Worm (Caenorhabditis elegans) whole organism, late embryonic: ENCODE measurements around the gene aakb-2.

Experiments used
- C38D4.7 ChIP-seq: fragments of 200-800 bp; sonication (Bioruptor generic); optimal IDR thresholded peaks from 2 replicates; lab custom pipeline; 2018; ENCODE audit warnings: mild to moderate bottlenecking, missing genetic modification characterization, moderate library complexity, missing compliant biosample characterization
- K09A11.1 ChIP-seq: sonication (generic microtip); optimal IDR thresholded peaks from 2 replicates; lab custom pipeline; 2017; ENCODE audit warnings: antibody characterized with exemption, mild to moderate bottlenecking, missing genetic modification characterization, missing compliant biosample characterization; ENCODE audit not compliant: insufficient read depth
- T23F11.4 ChIP-seq: fragments of 200-800 bp; sonication (Bioruptor generic); optimal IDR thresholded peaks from 2 replicates; lab custom pipeline; 2018; ENCODE audit warnings: mild to moderate bottlenecking, missing genetic modification characterization, missing compliant biosample characterization
- Y22D7AL.16 ChIP-seq: sonication (generic microtip); optimal IDR thresholded peaks from 2 replicates; lab custom pipeline; 2016; ENCODE audit warnings: missing genetic modification characterization, missing compliant biosample characterization
- ahr-1 ChIP-seq: sonication (generic microtip); optimal IDR thresholded peaks from 2 replicates; lab custom pipeline; 2016; ENCODE audit warnings: missing genetic modification characterization, missing compliant biosample characterization
- ceh-14 ChIP-seq: sonication (generic microtip); optimal IDR thresholded peaks from 2 replicates; lab custom pipeline; 2016; ENCODE audit warnings: missing genotype, missing genetic modification characterization, missing compliant biosample characterization
- ceh-18 ChIP-seq: sonication (generic microtip); optimal IDR thresholded peaks from 2 replicates; lab custom pipeline; 2016; ENCODE audit warnings: missing genetic modification characterization, missing compliant biosample characterization
- ceh-2 ChIP-seq: sonication (generic microtip); optimal IDR thresholded peaks from 2 replicates; lab custom pipeline; 2016; ENCODE audit warnings: missing genotype, missing genetic modification characterization, missing compliant biosample characterization
- ceh-24 ChIP-seq: sonication (generic microtip); optimal IDR thresholded peaks from 2 replicates; lab custom pipeline; 2016; ENCODE audit warnings: mild to moderate bottlenecking, missing genetic modification characterization, missing compliant biosample characterization
- ceh-31 ChIP-seq: sonication (generic microtip); optimal IDR thresholded peaks from 2 replicates; lab custom pipeline; 2016; ENCODE audit warnings: missing genetic modification characterization, missing compliant biosample characterization
- ceh-34 ChIP-seq: sonication (generic microtip); optimal IDR thresholded peaks from 2 replicates; lab custom pipeline; 2016; ENCODE audit warnings: mild to moderate bottlenecking, missing genetic modification characterization, missing compliant biosample characterization
- ceh-48 ChIP-seq: sonication (generic microtip); optimal IDR thresholded peaks from 2 replicates; lab custom pipeline; 2016; ENCODE audit warnings: missing genetic modification characterization, inconsistent platforms, missing compliant biosample characterization
- dve-1 ChIP-seq: sonication (generic microtip); optimal IDR thresholded peaks from 2 replicates; lab custom pipeline; 2017; ENCODE audit warnings: antibody characterized with exemption, mild to moderate bottlenecking, missing genetic modification characterization, missing compliant biosample characterization
- elt-2 ChIP-seq: sonication (generic microtip); optimal IDR thresholded peaks from 2 replicates; lab custom pipeline; 2016; ENCODE audit warnings: missing genetic modification reagents, missing genetic modification characterization, missing compliant biosample characterization
- fax-1 ChIP-seq: sonication (generic microtip); optimal IDR thresholded peaks from 2 replicates; lab custom pipeline; 2016; ENCODE audit warnings: missing genotype, missing genetic modification characterization, missing compliant biosample characterization
- fkh-10 ChIP-seq: fragments of 150-350 bp; optimal IDR thresholded peaks from 2 replicates; lab custom pipeline; 2014; ENCODE audit warnings: missing biosample characterization, missing genetic modification reagents, missing genetic modification characterization
- hlh-13 ChIP-seq: fragments of 200-800 bp; sonication (Bioruptor generic); optimal IDR thresholded peaks from 2 replicates; lab custom pipeline; 2018; ENCODE audit warnings: mild to moderate bottlenecking, missing genetic modification characterization, missing compliant biosample characterization
- hlh-30 ChIP-seq: sonication (generic microtip); optimal IDR thresholded peaks from 2 replicates; lab custom pipeline; 2017; ENCODE audit warnings: antibody characterized with exemption, missing genetic modification characterization, missing compliant biosample characterization; ENCODE audit not compliant: insufficient read depth
- hlh-8 ChIP-seq: sonication (generic microtip); optimal IDR thresholded peaks from 2 replicates; lab custom pipeline; 2016; ENCODE audit warnings: missing genotype, missing genetic modification characterization, missing compliant biosample characterization
- lim-6 ChIP-seq: sonication (generic microtip); optimal IDR thresholded peaks from 2 replicates; lab custom pipeline; 2016; ENCODE audit warnings: missing genetic modification characterization, missing compliant biosample characterization
- madf-2 ChIP-seq: sonication (generic microtip); optimal IDR thresholded peaks from 2 replicates; lab custom pipeline; 2017; ENCODE audit warnings: missing genetic modification characterization, missing compliant biosample characterization
- nfya-1 ChIP-seq: sonication (generic microtip); optimal IDR thresholded peaks from 2 replicates; lab custom pipeline; 2017; ENCODE audit warnings: missing genetic modification characterization, mild to moderate bottlenecking, missing compliant biosample characterization, antibody characterized with exemption, moderate library complexity
- nhr-232 ChIP-seq: sonication (generic microtip); optimal IDR thresholded peaks from 2 replicates; lab custom pipeline; 2016; ENCODE audit warnings: missing genetic modification characterization, missing compliant biosample characterization
- odd-2 ChIP-seq: sonication (generic microtip); optimal IDR thresholded peaks from 2 replicates; lab custom pipeline; 2017; ENCODE audit warnings: antibody characterized with exemption, mild to moderate bottlenecking, missing genetic modification characterization, missing compliant biosample characterization
- pax-1 ChIP-seq: fragments of 150-350 bp; optimal IDR thresholded peaks from 2 replicates; lab custom pipeline; 2014; ENCODE audit warnings: missing biosample characterization, missing genetic modification characterization
- pha-2 ChIP-seq: sonication (generic microtip); optimal IDR thresholded peaks from 2 replicates; lab custom pipeline; 2017; ENCODE audit warnings: mild to moderate bottlenecking, missing genetic modification characterization, missing compliant biosample characterization
- pros-1 ChIP-seq: fragments of 150-350 bp; optimal IDR thresholded peaks from 2 replicates; lab custom pipeline; 2014; ENCODE audit warnings: missing biosample characterization, missing genetic modification reagents, missing genetic modification characterization
- ref-2 ChIP-seq: sonication (generic microtip); optimal IDR thresholded peaks from 2 replicates; lab custom pipeline; 2016; ENCODE audit warnings: missing genetic modification characterization, missing compliant biosample characterization
- rnt-1 ChIP-seq: sonication (generic microtip); optimal IDR thresholded peaks from 2 replicates; lab custom pipeline; 2016; ENCODE audit warnings: missing genetic modification characterization, missing compliant biosample characterization
- sox-2 ChIP-seq: fragments of 200-800 bp; sonication (Bioruptor generic); IDR thresholded peaks from 2 replicates; pipeline ENCODE4 v1.3.6; 2022; ENCODE audit warnings: missing genetic modification reagents, missing genetic modification characterization, missing compliant biosample characterization
- syd-9 ChIP-seq: sonication (generic microtip); optimal IDR thresholded peaks from 2 replicates; lab custom pipeline; 2016; ENCODE audit warnings: mild to moderate bottlenecking, missing genetic modification characterization, moderate library complexity, missing compliant biosample characterization
- tbx-2 ChIP-seq: sonication (generic microtip); optimal IDR thresholded peaks from 2 replicates; lab custom pipeline; 2016; ENCODE audit warnings: missing genetic modification characterization, missing compliant biosample characterization
- unc-3 ChIP-seq, 2 experiments: fragments of 200-800 bp in 1 of 2; sonication (Bioruptor generic) in 1 of 2; sonication (generic microtip) in 1 of 2; conservative IDR thresholded peaks in 1 of 2; optimal IDR thresholded peaks in 1 of 2; 2 replicates each; pipeline versions ENCODE4 v1.3.6 to Lab custom; 2016 to 2022; ENCODE audit warnings: missing compliant biosample characterization in 2 of 2, missing genetic modification characterization in 2 of 2, missing genetic modification reagents in 1 of 2
- unc-42 ChIP-seq: sonication (generic microtip); optimal IDR thresholded peaks from 2 replicates; lab custom pipeline; 2016; ENCODE audit warnings: missing genotype, missing genetic modification characterization, missing compliant biosample characterization
- unc-55 ChIP-seq: sonication (generic microtip); optimal IDR thresholded peaks from 2 replicates; lab custom pipeline; 2017; ENCODE audit warnings: missing biosample characterization, missing genetic modification reagents, missing genetic modification characterization
- ztf-16 ChIP-seq: sonication (generic microtip); optimal IDR thresholded peaks from 2 replicates; lab custom pipeline; 2017; ENCODE audit warnings: missing genetic modification characterization, missing compliant biosample characterization

aakb-2 gene

DNA sequence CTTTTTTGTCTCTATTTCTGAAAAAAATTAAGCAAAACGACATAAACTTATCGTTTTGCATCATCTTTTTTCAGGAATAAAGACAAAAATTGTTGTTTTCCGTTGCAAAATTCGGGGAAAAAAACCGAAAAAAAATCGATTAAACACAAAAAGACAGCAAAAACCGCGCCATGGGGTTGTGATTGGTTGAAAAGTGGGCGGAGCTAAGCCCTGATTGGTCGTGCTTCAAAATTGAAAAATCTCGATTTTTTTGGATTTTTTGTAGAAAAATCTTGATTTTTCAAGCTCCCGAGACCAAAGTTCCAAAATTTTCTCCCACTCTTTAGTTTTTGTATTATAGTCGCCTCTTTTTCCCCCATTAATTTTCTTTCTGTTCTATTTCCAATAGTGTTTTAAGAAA lies 1.4 kb downstream of the aakb-2 start:
- TF ChIP-seq nfya-1 (tag; lab: Kevin White, UChicago) = peak; percentile 82
- TF ChIP-seq K09A11.1 (tag; lab: Kevin White, UChicago) = no peak

DNA sequence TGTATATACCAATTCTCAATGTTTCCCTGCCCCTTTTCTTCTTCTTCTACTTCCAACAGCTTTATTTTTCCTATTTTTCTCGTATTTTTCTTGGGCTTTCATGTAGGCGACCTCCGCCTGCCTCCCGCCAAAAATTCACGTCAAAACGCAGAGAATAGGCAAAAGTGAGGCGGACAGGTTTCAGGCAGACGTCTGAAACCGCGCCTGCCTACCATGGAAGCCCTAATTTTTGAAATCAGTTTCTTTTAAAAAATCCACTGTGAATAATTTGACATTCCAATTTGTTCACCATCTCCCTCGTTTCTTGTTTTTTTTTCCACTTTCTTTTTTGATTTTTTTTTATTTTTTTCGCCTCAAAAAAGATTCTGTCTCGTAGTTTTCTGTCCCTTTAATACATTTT lies 1.8 kb downstream of the aakb-2 start:
- no peak for TF ChIP-seq hlh-30

DNA sequence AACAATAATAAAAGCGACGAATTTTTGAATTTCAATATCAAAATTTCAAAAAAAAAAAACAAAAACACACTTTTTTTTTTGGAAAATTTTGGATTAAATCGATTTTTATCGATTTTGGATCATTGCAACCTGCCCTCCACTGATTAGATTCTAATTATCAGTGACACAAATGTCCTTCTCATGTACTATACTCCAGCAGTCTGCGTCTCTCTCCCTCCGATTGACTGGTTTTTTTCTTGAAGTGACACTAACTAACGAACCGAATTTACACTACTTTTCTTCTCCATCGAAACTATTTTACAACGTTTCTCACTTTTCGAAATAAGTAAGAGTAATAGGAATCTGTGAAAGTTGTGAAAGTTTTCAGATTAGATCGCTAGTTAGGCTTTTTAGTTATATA lies 3.8 kb downstream of the aakb-2 start:
- TF ChIP-seq ceh-48 (tag; lab: Kevin White, UChicago) (no peak), sox-2 (no peak), elt-2 (tag; lab: Kevin White, UChicago) (peak; percentile 51)

DNA sequence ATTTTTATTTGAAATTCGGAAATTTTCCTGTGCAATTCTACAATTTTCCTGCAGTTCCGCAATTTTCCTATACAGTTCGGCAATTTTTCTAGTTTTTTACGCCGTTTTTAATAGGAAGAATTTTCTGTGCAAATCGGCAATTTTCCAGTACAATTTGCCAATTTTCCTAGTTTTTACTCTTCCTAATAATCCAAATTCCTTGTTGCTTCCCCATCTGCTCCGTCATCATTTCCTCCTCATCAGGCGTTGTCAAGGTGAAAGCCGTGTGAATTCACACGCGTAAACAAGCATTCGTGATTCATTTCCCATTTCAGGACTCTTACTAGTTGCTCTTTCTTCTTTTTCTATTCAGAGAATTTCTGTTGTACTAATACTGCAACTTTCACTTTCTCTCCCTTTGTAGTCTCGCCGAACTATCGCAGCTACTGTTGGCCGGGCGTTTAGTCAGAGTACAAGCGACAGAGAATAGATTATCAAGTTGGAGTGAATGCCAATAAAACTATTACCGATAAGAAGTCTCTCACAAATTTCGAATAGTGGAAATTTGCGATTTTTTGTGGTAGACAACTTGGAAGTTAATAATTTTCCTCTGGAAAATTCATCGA lies 4.7 kb downstream of the aakb-2 start:
- TF ChIP-seq T23F11.4 (GFP tag; lab: Kevin White, UChicago) = no peak
- TF ChIP-seq ahr-1 (tag; lab: Kevin White, UChicago) = no peak
- TF ChIP-seq pha-2 (tag; lab: Kevin White, UChicago) = no peak
- no peak for TF ChIP-seq ceh-31 (tag; lab: Kevin White, UChicago)
- no peak for TF ChIP-seq pros-1
- TF ChIP-seq sox-2 = no peak

DNA sequence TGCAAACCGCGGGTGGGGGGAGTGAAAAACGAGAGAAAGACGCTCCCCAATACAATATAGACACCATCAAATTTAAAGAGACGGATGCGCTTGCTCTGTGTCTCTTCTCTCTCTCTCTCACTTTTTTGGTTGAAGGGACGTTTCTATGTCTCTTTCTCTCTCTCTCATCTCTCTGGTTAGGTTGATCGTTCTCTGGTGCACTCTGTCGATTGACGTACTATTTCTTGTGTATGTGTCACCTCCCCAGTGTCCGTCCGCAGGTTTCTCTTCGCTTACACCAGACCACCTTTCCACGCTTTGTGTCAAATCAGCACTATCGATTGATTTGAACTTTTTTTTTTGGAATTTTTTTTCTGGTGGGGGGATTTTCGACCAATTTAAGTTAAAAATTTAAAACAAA lies 6.5 kb downstream of the aakb-2 start:
- TF ChIP-seq ceh-18 (peak; percentile 76), ceh-2 (tag; lab: Kevin White, UChicago) (no peak), madf-2 (tag; lab: Kevin White, UChicago) (peak; percentile 14), unc-3 (GFP tag; conservative IDR thresholded peaks at IDR 0.05; lab: Robert Waterston, UW) (no peak), unc-3 (tag; optimal IDR thresholded peaks at IDR 0.05; lab: Kevin White, UChicago) (no peak), ceh-31 (tag; lab: Kevin White, UChicago) (peak; percentile 76), odd-2 (tag; lab: Kevin White, UChicago) (no peak), fkh-10 (no peak), nfya-1 (tag; lab: Kevin White, UChicago) (peak; percentile 82), ceh-34 (peak; percentile 37), tbx-2 (tag; lab: Kevin White, UChicago) (peak; percentile 56), unc-42 (tag; lab: Kevin White, UChicago) (peak; percentile 27), rnt-1 (peak; percentile 60), hlh-30 (peak; percentile 46), pax-1 (tag; lab: Kevin White, UChicago) (peak; percentile 38), unc-55 (GFP tag; lab: Kevin White, UChicago) (peak; percentile 81), lim-6 (no peak), ceh-48 (tag; lab: Kevin White, UChicago) (no peak), ceh-14 (tag; lab: Kevin White, UChicago) (peak; percentile 6), ref-2 (no peak), hlh-13 (GFP tag; lab: Kevin White, UChicago) (no peak), dve-1 (peak; percentile 61), fax-1 (tag; lab: Kevin White, UChicago) (no peak), K09A11.1 (tag; lab: Kevin White, UChicago) (no peak), Y22D7AL.16 (tag; lab: Kevin White, UChicago) (no peak), ztf-16 (tag; lab: Kevin White, UChicago) (no peak), hlh-8 (tag; lab: Kevin White, UChicago) (peak; percentile 14), nhr-232 (tag; lab: Kevin White, UChicago) (no peak), syd-9 (no peak), ahr-1 (tag; lab: Kevin White, UChicago) (no peak), C38D4.7 (GFP tag; lab: Kevin White, UChicago) (no peak), ceh-24 (tag; lab: Kevin White, UChicago) (no peak)
